Fruit fly (Drosophila melanogaster): ENCODE data around the gene CG34452.

Gene CG34452

DNA sequence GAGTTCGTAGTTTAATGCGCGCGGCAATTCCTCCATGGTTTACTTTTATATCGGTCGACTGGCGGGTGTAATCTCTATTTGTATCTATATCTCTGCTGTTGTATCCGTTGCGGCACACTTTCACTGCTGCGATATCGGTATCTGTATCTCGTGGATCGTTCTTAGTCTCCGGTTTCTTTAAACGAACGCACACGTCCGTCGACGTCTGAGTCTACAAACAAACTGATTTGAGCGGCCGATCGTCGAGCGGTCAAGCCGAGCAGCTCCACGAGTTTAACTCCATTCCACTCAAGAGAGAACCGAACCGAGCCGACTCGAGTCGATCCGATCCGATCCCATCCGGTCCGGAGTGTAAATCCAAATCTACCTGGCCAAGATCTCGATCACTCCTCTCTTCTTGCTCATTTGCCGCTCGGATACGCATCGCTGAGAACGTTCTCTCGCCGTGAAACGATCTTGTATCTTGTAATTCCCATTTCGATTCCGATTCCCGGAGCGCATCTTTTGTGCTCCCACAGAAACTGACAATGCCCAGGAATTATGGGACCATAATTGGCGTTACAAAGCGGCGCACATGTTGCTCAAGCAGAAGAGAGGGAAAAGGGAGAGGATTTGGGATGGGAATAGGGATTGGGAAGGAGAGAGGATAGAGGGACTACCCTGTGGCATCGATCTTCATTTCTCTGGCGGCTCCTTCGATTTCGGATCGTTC, 12.1 kb upstream of the CG34452 start, which contains the start of gene comm2 (continued):
- TF ChIP-seq Six4 (GFP tag; optimal IDR thresholded peaks at IDR 0.05): no peak
- TF ChIP-seq schlank (tag; optimal IDR thresholded peaks at IDR 0.05): no peak
- no peak for TF ChIP-seq ab (GFP tag; optimal IDR thresholded peaks at IDR 0.05)
- no peak for TF ChIP-seq zfh2 (GFP tag; optimal IDR thresholded peaks at IDR 0.05)
- no peak for TF ChIP-seq CG11247 (GFP tag; IDR thresholded peaks at IDR 0.05)
- no peak for TF ChIP-seq pb (GFP tag; optimal IDR thresholded peaks at IDR 0.05)
- TF ChIP-seq tin (GFP tag; optimal IDR thresholded peaks at IDR 0.05): no peak
- TF ChIP-seq zen (tag; optimal IDR thresholded peaks at IDR 0.05): no peak
- no peak for TF ChIP-seq peb (GFP tag; IDR thresholded peaks at IDR 0.05)
- TF ChIP-seq CG10321 (GFP tag; IDR thresholded peaks at IDR 0.05): no peak
- no peak for TF ChIP-seq dati (GFP tag; IDR thresholded peaks at IDR 0.05)
- TF ChIP-seq HLH54F (GFP tag; optimal IDR thresholded peaks at IDR 0.05): no peak
- TF ChIP-seq Side (GFP tag; optimal IDR thresholded peaks at IDR 0.05): peak; percentile 18
- no peak for TF ChIP-seq Hr3 (GFP tag; optimal IDR thresholded peaks at IDR 0.05)
- no peak for TF ChIP-seq cad (GFP tag; optimal IDR thresholded peaks at IDR 0.05)
- TF ChIP-seq CG7271 (tag; optimal IDR thresholded peaks at IDR 0.05): no peak
- TF ChIP-seq da (GFP tag; optimal IDR thresholded peaks at IDR 0.05): no peak
- no peak for TF ChIP-seq Bdp1 (GFP tag; optimal IDR thresholded peaks at IDR 0.05)
- no peak for TF ChIP-seq PHDP (tag; optimal IDR thresholded peaks at IDR 0.05)
- peak; percentile 30 for TF ChIP-seq CG5180 (GFP tag; optimal IDR thresholded peaks at IDR 0.05)
- no peak for TF ChIP-seq CG9797 (GFP tag; optimal IDR thresholded peaks at IDR 0.05)
- TF ChIP-seq bcd (GFP tag; optimal IDR thresholded peaks at IDR 0.05): no peak
- TF ChIP-seq ssp (GFP tag; IDR thresholded peaks at IDR 0.05): no peak
- peak; percentile 13; the same call in 1 of the 2 replicates for TF ChIP-seq crol (GFP tag; IDR thresholded peaks at IDR 0.05)
- no peak for TF ChIP-seq Doc3 (GFP tag; IDR thresholded peaks at IDR 0.05; ENCODE audit: partially characterized antibody)
- TF ChIP-seq CG16813 (GFP tag; IDR thresholded peaks at IDR 0.05; ENCODE audit: partially characterized antibody): no peak
- TF ChIP-seq exex (tag; optimal IDR thresholded peaks at IDR 0.05): no peak
- no peak for TF ChIP-seq CG3995 (GFP tag; optimal IDR thresholded peaks at IDR 0.05)
- no peak for TF ChIP-seq H15 (GFP tag; IDR thresholded peaks at IDR 0.05)
- no peak for TF ChIP-seq ara (GFP tag; IDR thresholded peaks at IDR 0.05)
- no peak for TF ChIP-seq Mes4 (GFP tag; optimal IDR thresholded peaks at IDR 0.05)
- TF ChIP-seq CG12659 (GFP tag; optimal IDR thresholded peaks at IDR 0.05): no peak
- TF ChIP-seq CG13123 (GFP tag; optimal IDR thresholded peaks at IDR 0.05): no peak
- peak; percentile 68 for TF ChIP-seq sens (GFP tag)
- peak; percentile 33 for TF ChIP-seq MTF-1 (GFP tag; optimal IDR thresholded peaks at IDR 0.05; ENCODE audit: borderline replicate concordance)
- TF ChIP-seq CG8944 (GFP tag; optimal IDR thresholded peaks at IDR 0.05): no peak
- TF ChIP-seq gcm (GFP tag; optimal IDR thresholded peaks at IDR 0.05): peak; percentile 8
- TF ChIP-seq jing (GFP tag; optimal IDR thresholded peaks at IDR 0.05): no peak
- no peak for TF ChIP-seq Poxn (GFP tag; IDR thresholded peaks at IDR 0.05)
- no peak for TF ChIP-seq ken (GFP tag; IDR thresholded peaks at IDR 0.05)
- no peak for TF ChIP-seq MBD-R2 (GFP tag; IDR thresholded peaks at IDR 0.05)
- no peak for TF ChIP-seq Vsx1 (GFP tag; optimal IDR thresholded peaks at IDR 0.05)

DNA sequence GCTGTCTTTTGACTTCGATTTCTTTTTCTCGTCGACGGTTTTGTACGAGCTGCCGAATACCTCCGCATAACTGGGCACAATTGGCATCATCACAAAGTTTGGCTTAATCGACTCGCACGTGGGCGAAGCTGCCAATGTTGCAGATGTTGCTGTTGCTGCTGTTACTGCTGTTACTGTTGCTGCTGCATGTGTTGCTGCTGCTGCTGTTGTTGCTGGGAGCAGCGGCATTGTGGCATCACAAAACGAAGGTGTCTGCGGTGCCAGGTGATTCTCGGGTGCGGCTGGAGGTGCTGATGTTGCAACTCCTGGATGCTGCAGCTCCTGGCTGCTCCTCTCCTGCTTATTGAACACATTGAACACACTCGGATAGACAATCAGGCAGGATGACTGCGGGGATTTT, 10.2 kb upstream of the CG34452 start:
- TF ChIP-seq CrebB (tag; optimal IDR thresholded peaks at IDR 0.05) (no peak), run (tag; optimal IDR thresholded peaks at IDR 0.05) (no peak), ftz-f1 (GFP tag; optimal IDR thresholded peaks at IDR 0.05) (no peak), mirr (GFP tag; optimal IDR thresholded peaks at IDR 0.05) (no peak), Elba2 (GFP tag; optimal IDR thresholded peaks at IDR 0.05) (no peak), CG1602 (GFP tag; optimal IDR thresholded peaks at IDR 0.05) (no peak), Med (GFP tag) (peak; percentile 26), Rfx (GFP tag; IDR thresholded peaks at IDR 0.05) (no peak), slbo (GFP tag; IDR thresholded peaks at IDR 0.05) (0 out of 2 replicates have a peak, but pooled peaks have one; percentile 13), CHES-1-like (GFP tag; optimal IDR thresholded peaks at IDR 0.05) (no peak), Six4 (GFP tag; optimal IDR thresholded peaks at IDR 0.05) (no peak), CG3407 (GFP tag; optimal IDR thresholded peaks at IDR 0.05) (no peak), chinmo (GFP tag; IDR thresholded peaks at IDR 0.05; ENCODE audit: partially characterized antibody) (0 out of 4 replicates have a peak, but pooled peaks have one; percentile 9)
